Fruit fly (Drosophila melanogaster): ENCODE results near the gene CG6678.

Gene CG6678

DNA sequence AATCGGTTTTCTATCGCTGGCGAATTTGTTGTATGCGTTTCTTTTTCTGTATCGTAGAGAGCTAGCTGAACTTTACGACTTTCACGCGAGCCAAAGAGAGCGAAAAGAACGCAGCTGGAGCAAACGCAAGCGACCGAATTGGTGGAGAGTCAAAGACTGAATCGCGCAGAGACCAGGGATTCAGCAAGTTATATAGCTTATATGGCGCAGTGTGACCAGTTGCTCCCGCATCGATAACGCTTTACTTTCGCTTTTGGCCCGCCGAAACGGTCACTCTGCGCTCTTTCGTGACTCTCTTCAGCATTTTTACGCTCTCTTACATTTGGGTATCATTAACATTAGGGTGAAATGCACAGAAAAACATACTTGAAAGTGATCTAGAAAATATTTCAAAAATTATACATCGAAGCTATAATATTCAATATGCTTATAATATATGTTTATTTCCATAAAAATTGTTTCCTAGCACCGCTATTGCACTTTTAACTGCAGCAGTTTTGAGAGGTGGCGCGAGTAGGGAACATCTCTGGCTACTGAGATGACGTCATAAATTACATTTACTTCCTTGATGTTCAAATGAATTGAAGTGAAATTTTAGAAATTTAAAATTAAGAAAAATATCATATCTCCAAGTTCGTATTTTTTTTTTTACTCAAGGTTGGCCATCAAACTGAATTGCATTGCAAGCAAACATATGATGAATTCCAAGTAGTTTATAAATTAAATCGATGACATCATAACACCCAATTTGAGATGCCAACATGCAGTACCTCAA, 30.5 kb upstream of the CG6678 start, which contains the start of gene glec (continued):
- peak; percentile 16; the same call in 1 of the 2 replicates for TF ChIP-seq Atf6 (GFP tag; IDR thresholded peaks at IDR 0.05)
- TF ChIP-seq bowl (GFP tag; IDR thresholded peaks at IDR 0.05) = peak; percentile 52; the same call in 1 of the 2 replicates
- peak; percentile 11 for TF ChIP-seq CG9817 (tag; optimal IDR thresholded peaks at IDR 0.05)
- peak; percentile 16 for TF ChIP-seq PHDP (tag; optimal IDR thresholded peaks at IDR 0.05)
- peak; percentile 41; the same call in 1 of the 2 replicates for TF ChIP-seq Drgx (GFP tag; IDR thresholded peaks at IDR 0.05)
- peak; percentile 42; the same call in 1 of the 3 replicates for TF ChIP-seq zen2 (GFP tag; IDR thresholded peaks at IDR 0.05; ENCODE audit: partially characterized antibody)
- TF ChIP-seq tgo (GFP tag; IDR thresholded peaks at IDR 0.05) = 0 out of 3 replicates have a peak, but pooled peaks have one; percentile 31
- TF ChIP-seq dimm (GFP tag; IDR thresholded peaks at IDR 0.05) = no peak
- peak; percentile 51 for TF ChIP-seq HLH4C (GFP tag; IDR thresholded peaks at IDR 0.05; ENCODE audit: partially characterized antibody)
- no peak for TF ChIP-seq cwo (GFP tag; optimal IDR thresholded peaks at IDR 0.05)
- peak; percentile 68; the same call in 2 of the 3 replicates for TF ChIP-seq gce (GFP tag; IDR thresholded peaks at IDR 0.05)
- TF ChIP-seq tup (GFP tag; optimal IDR thresholded peaks at IDR 0.05) = no peak
- TF ChIP-seq Lhr (GFP tag; optimal IDR thresholded peaks at IDR 0.05) = no peak
- no peak for TF ChIP-seq Atf-2 (GFP tag; optimal IDR thresholded peaks at IDR 0.05)
- no peak for TF ChIP-seq klu (GFP tag; IDR thresholded peaks at IDR 0.05)
- TF ChIP-seq NC2β (GFP tag; optimal IDR thresholded peaks at IDR 0.05) = peak; percentile 87
- peak; percentile 34 for TF ChIP-seq sqz (GFP tag; optimal IDR thresholded peaks at IDR 0.05)
- no peak for TF ChIP-seq CG10654 (GFP tag; optimal IDR thresholded peaks at IDR 0.05)
- no peak for TF ChIP-seq crp (GFP tag; optimal IDR thresholded peaks at IDR 0.05)
- no peak for TF ChIP-seq org-1 (GFP tag; optimal IDR thresholded peaks at IDR 0.05)
- TF ChIP-seq CG11560 (tag; IDR thresholded peaks at IDR 0.05) = no peak
- TF ChIP-seq CG11093 (GFP tag; IDR thresholded peaks at IDR 0.05) = no peak
- TF ChIP-seq CG17912 (GFP tag; optimal IDR thresholded peaks at IDR 0.05) = peak; percentile 45
- no peak for TF ChIP-seq CG10431 (GFP tag; optimal IDR thresholded peaks at IDR 0.05)
- TF ChIP-seq CG10321 (GFP tag; IDR thresholded peaks at IDR 0.05) = no peak
- no peak for TF ChIP-seq wdn (GFP tag; IDR thresholded peaks at IDR 0.05)
- TF ChIP-seq CG6175 (GFP tag; IDR thresholded peaks at IDR 0.05) = peak; percentile 6; the same call in 1 of the 3 replicates
- no peak for TF ChIP-seq CG17568 (GFP tag; optimal IDR thresholded peaks at IDR 0.05)
- peak; percentile 2 for TF ChIP-seq Dek (tag; optimal IDR thresholded peaks at IDR 0.05)
- TF ChIP-seq trem (tag; optimal IDR thresholded peaks at IDR 0.05) = peak; percentile 16
- TF ChIP-seq al (GFP tag; IDR thresholded peaks at IDR 0.05) = no peak
- no peak for TF ChIP-seq CG12155 (GFP tag; optimal IDR thresholded peaks at IDR 0.05)
- TF ChIP-seq grn (GFP tag; optimal IDR thresholded peaks at IDR 0.05) = peak; percentile 7
- no peak for TF ChIP-seq CG3726 (GFP tag; IDR thresholded peaks at IDR 0.05)
- peak; percentile 16 for TF ChIP-seq CG8388 (GFP tag; optimal IDR thresholded peaks at IDR 0.05)
- no peak; the same call in 1 of the 2 replicates for TF ChIP-seq lmd (GFP tag; IDR thresholded peaks at IDR 0.05)
- peak; percentile 1 for TF ChIP-seq CG9727 (GFP tag; optimal IDR thresholded peaks at IDR 0.05)
- no peak for TF ChIP-seq CG15479 (GFP tag; optimal IDR thresholded peaks at IDR 0.05)
- TF ChIP-seq Antp (GFP tag; optimal IDR thresholded peaks at IDR 0.05) = peak; percentile 57
- TF ChIP-seq vvl (GFP tag; IDR thresholded peaks at IDR 0.05) = peak; percentile 60
- TF ChIP-seq CG9797 (GFP tag; optimal IDR thresholded peaks at IDR 0.05) = peak; percentile 86
- no peak for TF ChIP-seq Spps (tag; optimal IDR thresholded peaks at IDR 0.05)
- TF ChIP-seq Neu2 (GFP tag; optimal IDR thresholded peaks at IDR 0.05; ENCODE audit: borderline replicate concordance) = no peak
- TF ChIP-seq CG17802 (tag; optimal IDR thresholded peaks at IDR 0.05) = no peak
- no peak for TF ChIP-seq ranshi (GFP tag; IDR thresholded peaks at IDR 0.05)
- TF ChIP-seq Asciz (GFP tag; optimal IDR thresholded peaks at IDR 0.05) = no peak
- no peak for TF ChIP-seq CG16779 (GFP tag; IDR thresholded peaks at IDR 0.05)
- no peak for TF ChIP-seq Dip2 (GFP tag; IDR thresholded peaks at IDR 0.05)
- peak; percentile 10 for TF ChIP-seq CG10543 (GFP tag; optimal IDR thresholded peaks at IDR 0.05)
